Fruit fly (Drosophila melanogaster) whole organism, pupa: ENCODE results near the gene CG15543.

Source experiments
- CG8159 ChIP-seq: fragments of 200-800 bp; sonication (Bioruptor generic); optimal IDR thresholded peaks from 3 replicates; lab custom pipeline; 2018; ENCODE audit warnings: missing biosample characterization, mild to moderate bottlenecking, missing genetic modification characterization, moderate library complexity
- gl ChIP-seq: fragments of 200-800 bp; sonication (Bioruptor generic); optimal IDR thresholded peaks from 2 replicates; lab custom pipeline; 2018; ENCODE audit warnings: missing biosample characterization, mild to moderate bottlenecking, missing genetic modification characterization
- rn ChIP-seq: fragments of 200-800 bp; sonication (Bioruptor generic); IDR thresholded peaks from 2 replicates; pipeline ENCODE4 v1.3.6; 2022; ENCODE audit warnings: missing biosample characterization, missing genetic modification characterization

- TF ChIP-seq CG8159 (tag; lab: Kevin White, UChicago) (no peak), rn (GFP tag; lab: Robert Waterston, UW) (no peak), gl (tag; lab: Kevin White, UChicago) (no peak)
Measured at dm6 chr3R:30770709-30771108, 28.0 kb downstream of the CG15543 start.
